Fruit fly (Drosophila melanogaster) S2 (cell line): ENCODE results near the gene Eip63F-1.

ENCODE experiments used
- CG8478 ChIP-seq: fragments of >200 bp; optimal IDR thresholded peaks from 2 replicates; lab custom pipeline; 2018
- CTCF ChIP-seq, 2 experiments: fragments of >200 bp; optimal IDR thresholded peaks; 2 replicates each; lab custom pipeline; 2018

- TF ChIP-seq CG8478 (lab: Kevin White, UChicago): no peak
- TF ChIP-seq CTCF (optimal IDR thresholded peaks at IDR 0.05; lab: Kevin White, UChicago): no peak
Observed at dm6 chr3L:3926191-3926765, 9.1 kb downstream of the Eip63F-1 start.
